Worm (Caenorhabditis elegans): ENCODE measurements around the gene gba-4.

gba-4 gene

DNA sequence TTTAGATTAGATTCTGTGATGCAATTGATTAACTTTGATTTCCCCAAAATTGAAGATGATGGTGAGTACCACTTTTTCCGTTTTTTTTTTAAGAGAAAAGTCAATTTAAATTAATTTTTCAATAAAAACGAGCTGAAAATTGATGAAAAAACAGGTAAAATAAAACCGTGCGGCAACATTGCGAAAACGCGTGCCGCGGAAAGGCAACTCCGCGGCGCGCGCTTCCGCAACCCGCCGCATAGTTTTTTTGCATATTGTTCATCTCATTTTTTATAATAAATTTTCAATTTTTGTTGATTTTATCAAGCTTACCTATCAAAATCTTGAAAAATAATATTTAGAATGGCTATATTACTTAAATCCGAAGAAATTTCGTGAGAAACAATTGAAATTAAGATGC lies 20.2 kb upstream of the gba-4 start (continued):
- TF ChIP-seq zip-11 (GFP tag; IDR thresholded peaks at IDR 0.05) (no peak), daf-12 (tag; optimal IDR thresholded peaks at IDR 0.05) (no peak), nhr-10 (tag; optimal IDR thresholded peaks at IDR 0.05) (no peak), hlh-11 (tag; optimal IDR thresholded peaks at IDR 0.05) (no peak), mdl-1 (tag; optimal IDR thresholded peaks at IDR 0.05) (no peak), pqm-1 (tag; optimal IDR thresholded peaks at IDR 0.05) (no peak), saeg-2 (GFP tag; IDR thresholded peaks at IDR 0.05) (no peak), lim-7 (GFP tag; IDR thresholded peaks at IDR 0.05) (no peak), zfp-2 (tag; optimal IDR thresholded peaks at IDR 0.05) (no peak), F44E2.7 (GFP tag; IDR thresholded peaks at IDR 0.05) (0 out of 2 replicates have a peak, but pooled peaks have one; percentile 15), gei-8 (GFP tag; optimal IDR thresholded peaks at IDR 0.05) (no peak), T26A8.4 (GFP tag; IDR thresholded peaks at IDR 0.05) (no peak), F49E8.2 (tag; optimal IDR thresholded peaks at IDR 0.05; ENCODE audit: borderline replicate concordance) (no peak), lin-29 (GFP tag; IDR thresholded peaks at IDR 0.05) (no peak), nhr-11 (tag; optimal IDR thresholded peaks at IDR 0.05) (no peak), spr-1 (tag; optimal IDR thresholded peaks at IDR 0.05) (no peak), rbr-2 (tag; optimal IDR thresholded peaks at IDR 0.05) (no peak), madf-9 (GFP tag; conservative IDR thresholded peaks at IDR 0.05) (0 out of 2 replicates have a peak, but pooled peaks have one; percentile 36), nhr-25 (tag; optimal IDR thresholded peaks at IDR 0.05; ENCODE audit: borderline replicate concordance, insufficient read depth) (no peak), nhr-41 (GFP tag; IDR thresholded peaks at IDR 0.05) (no peak), mxl-3 (GFP tag; optimal IDR thresholded peaks at IDR 0.05) (no peak), egl-27 (tag; optimal IDR thresholded peaks at IDR 0.05) (no peak), daf-19 (GFP tag; conservative IDR thresholded peaks at IDR 0.05) (no peak), skn-1 (tag; optimal IDR thresholded peaks at IDR 0.05) (no peak), tra-1 (GFP tag; IDR thresholded peaks at IDR 0.05) (no peak), F26F4.8 (GFP tag; conservative IDR thresholded peaks at IDR 0.05) (no peak), attf-4 (tag; optimal IDR thresholded peaks at IDR 0.05) (no peak), snpc-4 (tag; optimal IDR thresholded peaks at IDR 0.05) (no peak), daf-8 (GFP tag; IDR thresholded peaks at IDR 0.05) (no peak), daf-16 (GFP tag; optimal IDR thresholded peaks at IDR 0.05) (no peak), daf-16 (tag; optimal IDR thresholded peaks at IDR 0.05) (no peak), nhr-77 (tag; optimal IDR thresholded peaks at IDR 0.05) (no peak), dpl-1 (GFP tag; optimal IDR thresholded peaks at IDR 0.05) (peak; percentile 33), lin-39 (tag; optimal IDR thresholded peaks at IDR 0.05) (no peak), mes-2 (tag; optimal IDR thresholded peaks at IDR 0.05; ENCODE audit: poor library complexity, severe bottlenecking) (peak; percentile 46), ZK337.2 (GFP tag; IDR thresholded peaks at IDR 0.05) (no peak), nhr-76 (tag; optimal IDR thresholded peaks at IDR 0.05) (no peak), nhr-6 (tag; optimal IDR thresholded peaks at IDR 0.05) (peak; percentile 25), nhr-42 (GFP tag; IDR thresholded peaks at IDR 0.05) (no peak), snpc-1.2 (GFP tag; IDR thresholded peaks at IDR 0.05) (peak; percentile 49; the same call in 1 of the 2 replicates), pha-4 (GFP tag; IDR thresholded peaks at IDR 0.05) (peak; percentile 53; the same call in 1 of the 2 replicates), pha-4 (tag; optimal IDR thresholded peaks at IDR 0.05) (no peak), unc-130 (GFP tag; optimal IDR thresholded peaks at IDR 0.05) (peak; percentile 2), madf-5 (GFP tag; IDR thresholded peaks at IDR 0.05) (no peak), ztf-7 (tag; optimal IDR thresholded peaks at IDR 0.05) (no peak), nhr-102 (tag; optimal IDR thresholded peaks at IDR 0.05) (no peak), ceh-44 (GFP tag; IDR thresholded peaks at IDR 0.05) (no peak), unc-62 (GFP tag; optimal IDR thresholded peaks at IDR 0.05 in 1 of 2) (no peak), unc-62 (tag; optimal IDR thresholded peaks at IDR 0.05) (no peak), vab-7 (GFP tag; IDR thresholded peaks at IDR 0.05) (no peak), mdt-29 (GFP tag; IDR thresholded peaks at IDR 0.05) (no peak), dve-1 (tag; optimal IDR thresholded peaks at IDR 0.05; ENCODE audit: insufficient read depth) (peak; percentile 47), fos-1 (tag; optimal IDR thresholded peaks at IDR 0.05) (no peak)

All from whole organism, L4 larva.